Worm (Caenorhabditis elegans) whole organism, mixed stage, embryonic: ENCODE measurements around the gene fbxa-141.

Experiments
- M03D4.4 ChIP-seq: sonication (generic microtip); optimal IDR thresholded peaks from 2 replicates; lab custom pipeline; 2017; ENCODE audit warnings: mild to moderate bottlenecking, missing genetic modification characterization, missing compliant biosample characterization
- bed-3 ChIP-seq: fragments of 200-800 bp; sonication (Bioruptor generic); optimal IDR thresholded peaks from 3 replicates; lab custom pipeline; 2018; ENCODE audit warnings: mild to moderate bottlenecking, missing genetic modification characterization, moderate library complexity, missing compliant biosample characterization
- blmp-1 ChIP-seq: fragments of 150-350 bp; optimal IDR thresholded peaks from 2 replicates; lab custom pipeline; 2014; ENCODE audit warnings: missing biosample characterization, missing genetic modification characterization
- ceh-39 ChIP-seq: fragments of 150-350 bp; optimal IDR thresholded peaks from 2 replicates; lab custom pipeline; 2014; ENCODE audit warnings: missing biosample characterization, missing genetic modification characterization
- ceh-43 ChIP-seq: fragments of 200-800 bp; sonication (Bioruptor generic); optimal IDR thresholded peaks from 2 replicates; lab custom pipeline; 2018; ENCODE audit warnings: mild to moderate bottlenecking, missing genetic modification characterization, moderate library complexity, missing compliant biosample characterization
- ceh-83 ChIP-seq: fragments of 200-800 bp; sonication (Bioruptor generic); optimal IDR thresholded peaks from 2 replicates; lab custom pipeline; 2018; ENCODE audit warnings: mild to moderate bottlenecking, missing genetic modification characterization, missing compliant biosample characterization
- ces-1 ChIP-seq: fragments of 150-350 bp; optimal IDR thresholded peaks from 2 replicates; lab custom pipeline; 2014; ENCODE audit warnings: missing biosample characterization, missing genetic modification reagents, missing genetic modification characterization
- cnd-1 ChIP-seq: fragments of 200-800 bp; sonication (Bioruptor generic); optimal IDR thresholded peaks from 2 replicates; lab custom pipeline; 2018; ENCODE audit warnings: mild to moderate bottlenecking, missing genetic modification characterization, missing compliant biosample characterization
- drap-1 ChIP-seq: fragments of 200-800 bp; sonication (Bioruptor generic); optimal IDR thresholded peaks from 3 replicates; lab custom pipeline; 2018; ENCODE audit warnings: mild to moderate bottlenecking, missing genetic modification characterization, missing compliant biosample characterization
- elt-1 ChIP-seq: sonication (generic microtip); optimal IDR thresholded peaks from 2 replicates; lab custom pipeline; 2017; ENCODE audit warnings: missing genetic modification characterization, mild to moderate bottlenecking, missing compliant biosample characterization, antibody characterized with exemption, moderate library complexity, borderline replicate concordance; ENCODE audit not compliant: insufficient read depth
- elt-3 ChIP-seq: fragments of 150-350 bp; optimal IDR thresholded peaks from 2 replicates; lab custom pipeline; 2014; ENCODE audit warnings: missing biosample characterization, missing genetic modification characterization
- flh-1 ChIP-seq: fragments of 200-800 bp; sonication (Bioruptor generic); optimal IDR thresholded peaks from 2 replicates; lab custom pipeline; 2018; ENCODE audit warnings: mild to moderate bottlenecking, missing genetic modification characterization, moderate library complexity, missing compliant biosample characterization
- ham-2 ChIP-seq: fragments of 200-800 bp; sonication (Bioruptor generic); optimal IDR thresholded peaks from 2 replicates; lab custom pipeline; 2018; ENCODE audit warnings: mild to moderate bottlenecking, missing genetic modification characterization, missing compliant biosample characterization
- hlh-1 ChIP-seq: fragments of 150-350 bp; optimal IDR thresholded peaks from 2 replicates; lab custom pipeline; 2014; ENCODE audit warnings: missing biosample characterization, missing genetic modification reagents, missing genetic modification characterization
- lin-13 ChIP-seq: fragments of 150-350 bp; optimal IDR thresholded peaks from 2 replicates; lab custom pipeline; 2014; ENCODE audit warnings: missing biosample characterization, missing genetic modification characterization
- lin-32 ChIP-seq: fragments of 200-800 bp; sonication (Bioruptor generic); optimal IDR thresholded peaks from 2 replicates; lab custom pipeline; 2018; ENCODE audit warnings: mild to moderate bottlenecking, missing genetic modification characterization, missing compliant biosample characterization
- lsy-2 ChIP-seq: fragments of 150-350 bp; optimal IDR thresholded peaks from 2 replicates; lab custom pipeline; 2014; ENCODE audit warnings: missing biosample characterization, missing genetic modification characterization
- mab-5 ChIP-seq: fragments of 150-350 bp; optimal IDR thresholded peaks from 2 replicates; lab custom pipeline; 2014; ENCODE audit warnings: missing biosample characterization, missing genetic modification characterization
- mep-1 ChIP-seq: fragments of 150-350 bp; optimal IDR thresholded peaks from 2 replicates; lab custom pipeline; 2017; ENCODE audit warnings: missing biosample characterization, missing genetic modification reagents, missing genetic modification characterization, inconsistent platforms
- mls-2 ChIP-seq: sonication (generic microtip); optimal IDR thresholded peaks from 2 replicates; lab custom pipeline; 2016; ENCODE audit warnings: mild to moderate bottlenecking, missing genetic modification characterization, moderate library complexity, missing compliant biosample characterization
- nhr-12 ChIP-seq: fragments of 150-350 bp; optimal IDR thresholded peaks from 2 replicates; lab custom pipeline; 2014; ENCODE audit warnings: missing biosample characterization, missing genetic modification characterization
- nhr-2 ChIP-seq: fragments of 150-350 bp; optimal IDR thresholded peaks from 2 replicates; lab custom pipeline; 2014; ENCODE audit warnings: missing biosample characterization, missing genetic modification characterization
- nhr-237 ChIP-seq: fragments of 150-350 bp; optimal IDR thresholded peaks from 2 replicates; lab custom pipeline; 2014; ENCODE audit warnings: missing biosample characterization, missing genetic modification characterization
- nhr-28 ChIP-seq: fragments of 150-350 bp; optimal IDR thresholded peaks from 2 replicates; lab custom pipeline; 2014; ENCODE audit warnings: missing biosample characterization, missing genetic modification characterization
- nhr-76 ChIP-seq: sonication (generic microtip); optimal IDR thresholded peaks from 2 replicates; lab custom pipeline; 2017; ENCODE audit warnings: missing biosample characterization, missing genetic modification characterization
- pha-4 ChIP-seq: fragments of 150-350 bp; optimal IDR thresholded peaks from 2 replicates; lab custom pipeline; 2018; ENCODE audit warnings: missing biosample characterization, missing genetic modification reagents, missing genetic modification characterization
- sem-2 ChIP-seq: fragments of 200-800 bp; sonication (Bioruptor generic); optimal IDR thresholded peaks from 2 replicates; lab custom pipeline; 2018; ENCODE audit warnings: mild to moderate bottlenecking, missing genetic modification characterization, missing compliant biosample characterization
- snpc-4 ChIP-seq: fragments of 150-350 bp; optimal IDR thresholded peaks from 2 replicates; lab custom pipeline; 2014; ENCODE audit warnings: missing biosample characterization, missing genetic modification characterization
- sptf-1 ChIP-seq: sonication (generic microtip); optimal IDR thresholded peaks from 2 replicates; lab custom pipeline; 2017; ENCODE audit warnings: mild to moderate bottlenecking, missing genetic modification characterization, moderate library complexity, missing compliant biosample characterization
- tbx-8 ChIP-seq: fragments of 200-800 bp; sonication (Bioruptor generic); optimal IDR thresholded peaks from 2 replicates; lab custom pipeline; 2018; ENCODE audit warnings: mild to moderate bottlenecking, missing genetic modification characterization, moderate library complexity, missing compliant biosample characterization
- unc-120 ChIP-seq: sonication (generic microtip); optimal IDR thresholded peaks from 2 replicates; lab custom pipeline; 2017; ENCODE audit warnings: missing genetic modification characterization, missing compliant biosample characterization; ENCODE audit not compliant: poor library complexity, severe bottlenecking
- unc-39 ChIP-seq: fragments of 150-350 bp; optimal IDR thresholded peaks from 2 replicates; lab custom pipeline; 2014; ENCODE audit warnings: missing biosample characterization, missing genetic modification characterization
- unc-62 ChIP-seq: fragments of 150-350 bp; optimal IDR thresholded peaks from 2 replicates; lab custom pipeline; 2014; ENCODE audit warnings: missing biosample characterization, missing genetic modification reagents, missing genetic modification characterization
- zip-8 ChIP-seq: fragments of 150-350 bp; optimal IDR thresholded peaks from 2 replicates; lab custom pipeline; 2014; ENCODE audit warnings: missing biosample characterization, missing genetic modification characterization
- ztf-11 ChIP-seq: fragments of 150-350 bp; optimal IDR thresholded peaks from 2 replicates; lab custom pipeline; 2014; ENCODE audit warnings: missing biosample characterization, missing genetic modification characterization

fbxa-141 gene

ce11 chrX:14484827-14485226 lies 27.9 kb downstream of the fbxa-141 start, which contains the start of gene M163.8:
M163.8 (plus strand) TSS chrX:14485127.
- TF ChIP-seq hlh-1 (tag; lab: Kevin White, UChicago) (no peak), lsy-2 (tag; lab: Kevin White, UChicago) (no peak), zip-8 (tag; lab: Kevin White, UChicago) (no peak), nhr-76 (tag; lab: Kevin White, UChicago) (no peak), sptf-1 (tag; lab: Kevin White, UChicago) (no peak), mls-2 (tag; lab: Kevin White, UChicago) (no peak), lin-32 (GFP tag; lab: Kevin White, UChicago) (no peak), unc-39 (tag; lab: Kevin White, UChicago) (no peak), bed-3 (GFP tag; lab: Kevin White, UChicago) (no peak), unc-62 (no peak), mab-5 (tag; lab: Kevin White, UChicago) (no peak), elt-1 (tag; lab: Kevin White, UChicago) (no peak), flh-1 (no peak), ceh-39 (tag; lab: Kevin White, UChicago) (no peak), nhr-2 (tag; lab: Kevin White, UChicago) (no peak), unc-120 (tag; lab: Kevin White, UChicago) (no peak), drap-1 (GFP tag; lab: Kevin White, UChicago) (no peak), pha-4 (no peak), sem-2 (GFP tag; lab: Kevin White, UChicago) (no peak)

- TF ChIP-seq sptf-1 (tag; lab: Kevin White, UChicago), result no peak
- TF ChIP-seq nhr-76 (tag; lab: Kevin White, UChicago), result no peak
- TF ChIP-seq nhr-12 (tag; lab: Kevin White, UChicago), result no peak
- TF ChIP-seq nhr-237 (tag; lab: Kevin White, UChicago), result no peak
- no peak for TF ChIP-seq tbx-8
- no peak for TF ChIP-seq ztf-11
- no peak for TF ChIP-seq hlh-1 (tag; lab: Kevin White, UChicago)
- no peak for TF ChIP-seq ceh-39 (tag; lab: Kevin White, UChicago)
- TF ChIP-seq drap-1 (GFP tag; lab: Kevin White, UChicago), result no peak
- TF ChIP-seq flh-1, result no peak
- TF ChIP-seq lin-13, result no peak
- no peak for TF ChIP-seq lsy-2 (tag; lab: Kevin White, UChicago)
- TF ChIP-seq mab-5 (tag; lab: Kevin White, UChicago), result no peak
- TF ChIP-seq ceh-43, result no peak
- TF ChIP-seq M03D4.4 (tag; lab: Kevin White, UChicago), result no peak
- no peak for TF ChIP-seq ces-1 (GFP tag; lab: Kevin White, UChicago)
Observed at ce11 chrX:14481637-14482036, 31.1 kb downstream of the fbxa-141 start.

DNA sequence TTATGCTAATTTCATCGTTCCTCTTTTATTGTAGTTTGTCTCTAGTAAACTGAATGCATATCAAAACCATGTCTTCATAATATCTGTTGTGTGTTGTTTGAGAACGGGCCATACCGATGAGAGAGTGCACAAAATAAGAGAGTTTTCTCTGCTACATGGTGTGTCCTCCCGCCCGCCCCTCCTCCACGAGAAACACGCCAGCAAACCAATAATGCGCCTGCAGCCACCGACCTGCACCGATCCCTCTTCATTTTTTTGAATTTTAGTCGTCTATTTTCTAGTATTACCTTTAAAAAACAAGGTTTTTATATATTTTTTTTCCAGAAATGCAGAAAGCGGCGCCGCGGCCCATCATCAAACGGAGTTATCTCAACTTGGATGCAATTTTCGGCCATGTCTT lies 32.5 kb downstream of the fbxa-141 start, which contains the start of gene gfi-3:
Gene gfi-3, plus strand, starts transcription at position 325 of the 400 bp plus-strand sequence.
- TF ChIP-seq elt-1 (tag; lab: Kevin White, UChicago) (no peak), nhr-28 (tag; lab: Kevin White, UChicago) (no peak), nhr-76 (tag; lab: Kevin White, UChicago) (no peak), snpc-4 (tag; lab: Kevin White, UChicago) (no peak), nhr-237 (tag; lab: Kevin White, UChicago) (no peak), ceh-39 (tag; lab: Kevin White, UChicago) (no peak), nhr-2 (tag; lab: Kevin White, UChicago) (no peak), unc-39 (tag; lab: Kevin White, UChicago) (no peak), ztf-11 (no peak), lsy-2 (tag; lab: Kevin White, UChicago) (peak; percentile 59), blmp-1 (tag; lab: Kevin White, UChicago) (no peak), zip-8 (tag; lab: Kevin White, UChicago) (no peak), lin-13 (peak; percentile 82), sem-2 (GFP tag; lab: Kevin White, UChicago) (no peak), sptf-1 (tag; lab: Kevin White, UChicago) (peak; percentile 80), flh-1 (no peak), drap-1 (GFP tag; lab: Kevin White, UChicago) (peak; percentile 55), pha-4 (peak; percentile 30), lin-32 (GFP tag; lab: Kevin White, UChicago) (no peak), unc-120 (tag; lab: Kevin White, UChicago) (peak; percentile 41), M03D4.4 (tag; lab: Kevin White, UChicago) (peak; percentile 75), ceh-43 (no peak), unc-62 (peak; percentile 8), ceh-83 (no peak), elt-3 (tag; lab: Kevin White, UChicago) (no peak), tbx-8 (no peak), mls-2 (tag; lab: Kevin White, UChicago) (peak; percentile 5), nhr-12 (tag; lab: Kevin White, UChicago) (no peak), mab-5 (tag; lab: Kevin White, UChicago) (no peak), hlh-1 (tag; lab: Kevin White, UChicago) (peak; percentile 37), bed-3 (GFP tag; lab: Kevin White, UChicago) (no peak), ces-1 (GFP tag; lab: Kevin White, UChicago) (peak; percentile 18), mep-1 (tag; lab: Kevin White, UChicago) (peak; percentile 34), cnd-1 (tag; lab: Kevin White, UChicago) (peak; percentile 7), ham-2 (peak; percentile 57)
